Fruit fly (Drosophila melanogaster): Measurements from ENCODE around the gene CG4914.

The CG4914 gene

dm6 chr3L:14631964-14632758 lies 45.8 kb downstream of the CG4914 start, which contains the start of the genes RecQ5 and dlp:
Gene RecQ5 (minus strand): TSS chr3L:14632077.
Gene dlp (plus strand): TSS chr3L:14632601.
- TF ChIP-seq CG17806 (tag; optimal IDR thresholded peaks at IDR 0.05) (peak; percentile 66), rn (GFP tag; IDR thresholded peaks at IDR 0.05) (0 out of 2 replicates have a peak, but pooled peaks have one; percentile 3), Ets98B (GFP tag; IDR thresholded peaks at IDR 0.05) (peak; percentile 68), CG12605 (GFP tag; IDR thresholded peaks at IDR 0.05) (no peak; the same call in 1 of the 2 replicates), CG13204 (GFP tag; optimal IDR thresholded peaks at IDR 0.05) (no peak), D1 (tag; optimal IDR thresholded peaks at IDR 0.05) (no peak), CG14655 (GFP tag; optimal IDR thresholded peaks at IDR 0.05) (peak; percentile 61), CG10348 (GFP tag; IDR thresholded peaks at IDR 0.05) (no peak), CG34367 (tag; optimal IDR thresholded peaks at IDR 0.05) (peak; percentile 32), gl (tag; optimal IDR thresholded peaks at IDR 0.05) (no peak), Pif1B (GFP tag; optimal IDR thresholded peaks at IDR 0.05) (peak; percentile 58), CG8301 (tag; optimal IDR thresholded peaks at IDR 0.05) (peak; percentile 51), CG8159 (tag; optimal IDR thresholded peaks at IDR 0.05) (peak; percentile 77), CG4496 (GFP tag; IDR thresholded peaks at IDR 0.05) (peak; percentile 69), EcR (GFP tag; optimal IDR thresholded peaks at IDR 0.05) (peak; percentile 28), Snoo (tag; optimal IDR thresholded peaks at IDR 0.05) (peak; percentile 67), Pif1A (GFP tag; optimal IDR thresholded peaks at IDR 0.05) (peak; percentile 53), CG32121 (GFP tag; IDR thresholded peaks at IDR 0.05) (peak; percentile 53; the same call in 1 of the 2 replicates), fd96Ca (GFP tag; IDR thresholded peaks at IDR 0.05) (peak; percentile 25; the same call in 1 of the 3 replicates), CG9948 (tag; optimal IDR thresholded peaks at IDR 0.05) (peak; percentile 46), CG15710 (tag; optimal IDR thresholded peaks at IDR 0.05) (peak; percentile 70)

- TF ChIP-seq Snoo (tag; optimal IDR thresholded peaks at IDR 0.05) (no peak), CG34367 (tag; optimal IDR thresholded peaks at IDR 0.05) (no peak), CG10348 (GFP tag; IDR thresholded peaks at IDR 0.05) (no peak), Ets98B (GFP tag; IDR thresholded peaks at IDR 0.05) (no peak), D1 (tag; optimal IDR thresholded peaks at IDR 0.05) (no peak), EcR (GFP tag; optimal IDR thresholded peaks at IDR 0.05) (no peak), CG9948 (tag; optimal IDR thresholded peaks at IDR 0.05) (no peak), CG14655 (GFP tag; optimal IDR thresholded peaks at IDR 0.05) (no peak), rn (GFP tag; IDR thresholded peaks at IDR 0.05) (no peak), CG13204 (GFP tag; optimal IDR thresholded peaks at IDR 0.05) (no peak), Pif1A (GFP tag; optimal IDR thresholded peaks at IDR 0.05) (no peak), Pif1B (GFP tag; optimal IDR thresholded peaks at IDR 0.05) (no peak)
Measured at dm6 chr3L:14625568-14625996, 52.4 kb downstream of the CG4914 start.
